Fruit fly (Drosophila melanogaster) whole organism, pupa: ENCODE data around the gene cm.

Source experiments
- CG10348 ChIP-seq: fragments of 200-800 bp; sonication (Bioruptor generic); IDR thresholded peaks from 2 replicates; pipeline ENCODE4 v1.3.6; 2022; ENCODE audit warnings: missing biosample characterization, missing genetic modification characterization
- CG12605 ChIP-seq: fragments of 200-800 bp; sonication (Bioruptor generic); IDR thresholded peaks from 2 replicates; pipeline ENCODE4 v1.3.6; 2022; ENCODE audit warnings: missing biosample characterization, missing genetic modification characterization
- CG13204 ChIP-seq: fragments of 200-800 bp; sonication (Bioruptor generic); optimal IDR thresholded peaks from 2 replicates; lab custom pipeline; 2018; ENCODE audit warnings: missing biosample characterization, mild to moderate bottlenecking, missing genetic modification characterization, moderate library complexity
- CG14655 ChIP-seq: fragments of 200-800 bp; sonication (Bioruptor generic); optimal IDR thresholded peaks from 3 replicates; lab custom pipeline; 2017; ENCODE audit warnings: mild to moderate bottlenecking, missing biosample characterization, missing genetic modification reagents, missing genetic modification characterization
- CG15710 ChIP-seq: fragments of 200-800 bp; sonication (Bioruptor generic); optimal IDR thresholded peaks from 2 replicates; lab custom pipeline; 2018; ENCODE audit warnings: missing biosample characterization, mild to moderate bottlenecking, missing genetic modification characterization, moderate library complexity
- CG17806 ChIP-seq: fragments of 200-800 bp; sonication (Bioruptor generic); optimal IDR thresholded peaks from 2 replicates; lab custom pipeline; 2018; ENCODE audit warnings: missing biosample characterization, mild to moderate bottlenecking, missing genetic modification characterization, moderate library complexity
- CG32121 ChIP-seq: fragments of 200-800 bp; sonication (Bioruptor generic); IDR thresholded peaks from 2 replicates; pipeline ENCODE4 v1.3.6; 2022; ENCODE audit warnings: missing biosample characterization, missing genetic modification characterization
- CG34367 ChIP-seq: fragments of 200-800 bp; sonication (Bioruptor generic); optimal IDR thresholded peaks from 2 replicates; lab custom pipeline; 2018; ENCODE audit warnings: missing biosample characterization, mild to moderate bottlenecking, missing genetic modification characterization
- CG4496 ChIP-seq: fragments of 200-800 bp; sonication (Bioruptor generic); IDR thresholded peaks from 3 replicates; pipeline ENCODE4 v1.3.6; 2022; ENCODE audit warnings: missing biosample characterization, missing genetic modification characterization
- CG8159 ChIP-seq: fragments of 200-800 bp; sonication (Bioruptor generic); optimal IDR thresholded peaks from 3 replicates; lab custom pipeline; 2018; ENCODE audit warnings: missing biosample characterization, mild to moderate bottlenecking, missing genetic modification characterization, moderate library complexity
- CG8301 ChIP-seq: fragments of 200-800 bp; sonication (Bioruptor generic); optimal IDR thresholded peaks from 2 replicates; lab custom pipeline; 2018; ENCODE audit warnings: missing biosample characterization, mild to moderate bottlenecking, missing genetic modification characterization
- CG9948 ChIP-seq: fragments of 200-800 bp; sonication (Bioruptor generic); optimal IDR thresholded peaks from 2 replicates; lab custom pipeline; 2018; ENCODE audit warnings: missing biosample characterization, mild to moderate bottlenecking, missing genetic modification characterization, moderate library complexity
- D1 ChIP-seq: fragments of 200-800 bp; sonication (Bioruptor generic); optimal IDR thresholded peaks from 2 replicates; lab custom pipeline; 2018; ENCODE audit warnings: missing biosample characterization, mild to moderate bottlenecking, missing genetic modification characterization, moderate library complexity
- EcR ChIP-seq: fragments of 200-800 bp; sonication (Bioruptor generic); optimal IDR thresholded peaks from 3 replicates; lab custom pipeline; 2019; ENCODE audit warnings: missing biosample characterization, missing genetic modification characterization, mild to moderate bottlenecking, moderate library complexity, missing genetic modification reagents
- Ets98B ChIP-seq: fragments of 200-800 bp; sonication (Bioruptor generic); IDR thresholded peaks from 2 replicates; pipeline ENCODE4 v1.3.6; 2022; ENCODE audit warnings: missing biosample characterization, missing genetic modification characterization
- Pif1A ChIP-seq: fragments of 200-800 bp; sonication (Bioruptor generic); optimal IDR thresholded peaks from 3 replicates; lab custom pipeline; 2016; ENCODE audit warnings: missing biosample characterization, missing genetic modification characterization
- Pif1B ChIP-seq: fragments of 200-800 bp; sonication (Bioruptor generic); optimal IDR thresholded peaks from 3 replicates; lab custom pipeline; 2016; ENCODE audit warnings: missing biosample characterization, missing genetic modification characterization
- Snoo ChIP-seq: fragments of 200-800 bp; sonication (Bioruptor generic); optimal IDR thresholded peaks from 3 replicates; lab custom pipeline; 2017; ENCODE audit warnings: missing biosample characterization, mild to moderate bottlenecking, missing genetic modification characterization, inconsistent platforms
- fd96Ca ChIP-seq: fragments of 200-800 bp; sonication (Bioruptor generic); IDR thresholded peaks from 3 replicates; pipeline ENCODE4 v1.3.6; 2022; ENCODE audit warnings: missing biosample characterization, missing genetic modification characterization
- gl ChIP-seq: fragments of 200-800 bp; sonication (Bioruptor generic); optimal IDR thresholded peaks from 2 replicates; lab custom pipeline; 2018; ENCODE audit warnings: missing biosample characterization, mild to moderate bottlenecking, missing genetic modification characterization
- rn ChIP-seq: fragments of 200-800 bp; sonication (Bioruptor generic); IDR thresholded peaks from 2 replicates; pipeline ENCODE4 v1.3.6; 2022; ENCODE audit warnings: missing biosample characterization, missing genetic modification characterization

The cm gene

DNA sequence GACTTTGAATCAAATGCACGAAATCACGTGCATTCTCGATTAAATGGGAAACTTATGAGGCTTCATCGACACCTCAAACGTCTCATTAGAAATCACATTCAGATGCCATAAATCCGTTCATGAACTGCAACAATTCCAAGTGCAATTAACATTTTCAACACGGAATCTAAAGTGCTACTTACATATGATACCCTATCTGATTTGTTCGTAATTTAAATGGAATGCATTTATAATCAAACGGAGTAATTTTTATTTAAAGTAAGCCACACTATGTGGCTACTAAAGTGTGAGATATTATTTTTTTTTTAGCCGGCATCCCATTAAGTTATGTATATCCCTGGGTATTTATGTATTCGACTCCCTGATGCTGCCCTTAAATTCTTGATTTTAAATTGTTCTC, 3.3 kb downstream of the cm start:
- TF ChIP-seq CG14655 (GFP tag; lab: Kevin White, UChicago) (peak; percentile 5), CG17806 (tag; lab: Kevin White, UChicago) (peak; percentile 20), CG4496 (GFP tag; lab: Robert Waterston, UW) (no peak), CG9948 (tag; lab: Kevin White, UChicago) (peak; percentile 7), CG12605 (GFP tag; lab: Robert Waterston, UW) (no peak), CG8159 (tag; lab: Kevin White, UChicago) (peak; percentile 27), CG15710 (tag; lab: Kevin White, UChicago) (peak; percentile 26), Pif1A (GFP tag; lab: Kevin White, UChicago) (peak; percentile 16)

DNA sequence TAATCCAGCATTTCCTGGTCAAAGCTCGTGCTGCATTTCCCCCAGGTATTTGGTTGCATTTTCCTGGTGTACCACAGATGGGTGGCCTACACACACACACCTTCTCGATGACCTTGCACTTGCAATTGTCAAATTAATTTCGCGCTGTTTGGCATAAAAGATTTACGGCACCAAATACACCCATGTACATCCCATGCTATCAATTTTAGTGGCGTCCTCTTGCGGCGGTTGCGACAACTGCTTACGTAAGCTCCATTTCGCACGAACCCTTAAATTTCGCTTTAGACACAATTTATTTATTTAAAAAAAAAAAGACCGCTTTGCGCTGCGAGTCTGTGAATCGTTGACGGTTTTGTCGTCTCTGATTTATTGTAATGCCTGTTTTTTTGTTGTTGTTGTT, 5.5 kb downstream of the cm start:
- TF ChIP-seq EcR (GFP tag; lab: Kevin White, UChicago) (no peak), Pif1A (GFP tag; lab: Kevin White, UChicago) (no peak), CG17806 (tag; lab: Kevin White, UChicago) (no peak), CG12605 (GFP tag; lab: Robert Waterston, UW) (no peak), CG8159 (tag; lab: Kevin White, UChicago) (no peak), CG4496 (GFP tag; lab: Robert Waterston, UW) (no peak), CG32121 (GFP tag; lab: Robert Waterston, UW) (no peak), CG10348 (GFP tag; lab: Robert Waterston, UW) (no peak)

DNA sequence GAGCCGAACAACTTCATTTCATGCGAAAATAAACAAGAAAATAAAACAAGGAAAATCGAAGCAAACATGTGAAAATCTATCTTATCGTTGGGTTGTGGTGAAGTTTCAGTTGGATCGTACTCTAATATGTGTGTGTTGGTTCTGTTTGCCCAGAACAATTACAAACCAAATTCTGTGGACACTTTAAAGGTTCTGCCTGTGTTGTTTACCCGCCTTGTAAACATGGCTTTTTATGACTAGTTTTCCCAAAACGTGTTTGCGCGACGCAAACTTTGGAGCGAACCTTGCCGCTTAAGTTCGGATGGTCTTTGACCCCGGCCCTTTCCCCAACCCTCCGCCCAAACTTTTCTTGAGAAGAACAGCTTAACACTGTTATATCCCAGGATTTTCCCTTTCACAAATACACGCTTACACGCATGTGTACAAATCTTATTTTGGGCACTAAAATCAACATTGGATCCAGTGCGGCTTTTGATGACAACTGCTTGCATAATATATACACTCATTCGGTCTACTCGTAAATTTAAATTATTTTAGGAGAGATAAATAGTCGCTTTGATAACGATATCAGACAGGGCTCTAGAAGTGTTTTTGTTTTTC, 6.7 kb downstream of the cm start:
- TF ChIP-seq CG15710 (tag; lab: Kevin White, UChicago) (no peak), D1 (tag; lab: Kevin White, UChicago) (no peak), EcR (GFP tag; lab: Kevin White, UChicago) (no peak), CG34367 (tag; lab: Kevin White, UChicago) (no peak), fd96Ca (GFP tag; lab: Robert Waterston, UW) (no peak), Snoo (no peak), CG8159 (tag; lab: Kevin White, UChicago) (no peak), CG4496 (GFP tag; lab: Robert Waterston, UW) (no peak), CG12605 (GFP tag; lab: Robert Waterston, UW) (no peak), Ets98B (GFP tag; lab: Robert Waterston, UW) (no peak), CG13204 (no peak), gl (tag; lab: Kevin White, UChicago) (no peak), Pif1B (GFP tag; lab: Kevin White, UChicago) (no peak), CG17806 (tag; lab: Kevin White, UChicago) (no peak), rn (GFP tag; lab: Robert Waterston, UW) (no peak), CG8301 (tag; lab: Kevin White, UChicago) (no peak), CG32121 (GFP tag; lab: Robert Waterston, UW) (no peak), CG9948 (tag; lab: Kevin White, UChicago) (no peak), CG14655 (GFP tag; lab: Kevin White, UChicago) (no peak), CG10348 (GFP tag; lab: Robert Waterston, UW) (no peak)

DNA sequence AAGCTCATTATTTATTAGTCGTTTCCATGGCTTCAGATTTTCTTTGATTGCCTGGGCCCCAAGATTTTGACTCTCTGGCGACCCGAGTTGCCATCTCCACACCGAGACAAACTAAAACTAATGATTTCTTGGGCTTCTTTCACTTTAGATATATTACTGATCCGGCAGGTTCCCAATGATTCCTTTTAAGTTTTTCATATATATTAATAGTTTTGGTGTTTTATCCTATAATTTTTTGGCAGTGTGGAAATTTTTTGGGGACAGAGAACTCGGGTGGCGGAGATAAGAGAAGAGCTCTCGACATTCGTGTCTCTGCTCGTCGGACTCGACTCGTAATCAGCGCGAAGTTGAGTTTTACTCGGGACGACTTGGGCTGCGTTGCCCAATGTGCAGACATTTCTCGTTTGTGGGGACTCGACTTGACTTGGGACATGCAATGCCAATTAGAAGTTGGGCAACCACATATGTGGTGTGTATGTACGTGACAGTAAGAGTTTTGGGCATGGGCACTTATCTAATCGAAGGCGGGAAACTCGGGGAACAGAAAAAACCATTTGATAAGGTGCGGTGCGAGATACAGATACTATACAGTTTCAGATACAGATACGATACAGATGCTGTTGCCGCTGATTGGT, 9.7 kb downstream of the cm start:
- TF ChIP-seq CG4496 (GFP tag; lab: Robert Waterston, UW) (peak; percentile 64; the same call in 1 of the 3 replicates), CG8159 (tag; lab: Kevin White, UChicago) (peak; percentile 4), Snoo (no peak), CG17806 (tag; lab: Kevin White, UChicago) (no peak), CG12605 (GFP tag; lab: Robert Waterston, UW) (no peak), CG14655 (GFP tag; lab: Kevin White, UChicago) (peak; percentile 37), D1 (tag; lab: Kevin White, UChicago) (no peak), CG15710 (tag; lab: Kevin White, UChicago) (peak; percentile 27), EcR (GFP tag; lab: Kevin White, UChicago) (no peak), CG10348 (GFP tag; lab: Robert Waterston, UW) (no peak), gl (tag; lab: Kevin White, UChicago) (no peak), CG9948 (tag; lab: Kevin White, UChicago) (no peak), CG34367 (tag; lab: Kevin White, UChicago) (no peak), Ets98B (GFP tag; lab: Robert Waterston, UW) (peak; percentile 37), rn (GFP tag; lab: Robert Waterston, UW) (no peak), fd96Ca (GFP tag; lab: Robert Waterston, UW) (peak; percentile 65), CG32121 (GFP tag; lab: Robert Waterston, UW) (peak; percentile 61; the same call in 1 of the 2 replicates), Pif1B (GFP tag; lab: Kevin White, UChicago) (peak; percentile 55), CG13204 (no peak), CG8301 (tag; lab: Kevin White, UChicago) (no peak), Pif1A (GFP tag; lab: Kevin White, UChicago) (no peak)

DNA sequence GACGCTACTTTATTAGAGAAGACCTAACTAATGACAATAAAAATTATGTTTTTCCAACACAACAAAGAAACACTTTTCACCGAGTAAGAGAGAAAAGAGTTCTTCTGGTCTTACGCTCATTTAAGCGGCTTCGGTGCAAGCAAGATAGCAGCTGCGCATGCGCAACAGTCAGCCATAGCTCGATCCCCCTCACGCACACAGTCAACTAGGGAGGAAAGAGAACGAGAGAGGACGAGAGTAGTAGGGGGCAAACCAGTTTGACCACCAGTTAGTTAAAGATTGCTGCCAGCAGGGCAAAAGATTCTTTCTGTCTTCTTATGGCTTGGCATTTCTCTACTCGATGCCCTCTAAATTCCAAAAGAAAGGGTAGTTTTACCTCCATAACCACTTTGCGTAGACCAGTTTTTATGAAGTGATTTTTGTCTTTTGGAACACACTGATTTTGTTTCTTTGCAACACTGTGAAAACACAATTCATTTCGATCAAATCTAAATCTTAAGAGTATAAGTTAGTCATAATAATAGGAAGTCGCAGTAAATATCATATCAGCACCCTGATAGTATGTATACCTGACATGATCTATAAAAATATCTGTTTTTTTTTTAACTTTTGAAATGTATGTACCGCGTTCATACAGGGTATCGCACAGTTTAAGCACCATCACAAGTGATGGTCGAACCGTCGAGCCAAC, 10.4 kb downstream of the cm start:
- peak; percentile 28 for TF ChIP-seq CG34367 (tag; lab: Kevin White, UChicago)
- no peak for TF ChIP-seq CG32121 (GFP tag; lab: Robert Waterston, UW)
- TF ChIP-seq fd96Ca (GFP tag; lab: Robert Waterston, UW), result no peak
- no peak for TF ChIP-seq Ets98B (GFP tag; lab: Robert Waterston, UW)
- TF ChIP-seq CG8159 (tag; lab: Kevin White, UChicago), result peak; percentile 47
- peak; percentile 33 for TF ChIP-seq EcR (GFP tag; lab: Kevin White, UChicago)
- TF ChIP-seq D1 (tag; lab: Kevin White, UChicago), result no peak
- no peak for TF ChIP-seq CG17806 (tag; lab: Kevin White, UChicago)
- TF ChIP-seq CG12605 (GFP tag; lab: Robert Waterston, UW), result no peak
- TF ChIP-seq rn (GFP tag; lab: Robert Waterston, UW), result no peak
- TF ChIP-seq CG4496 (GFP tag; lab: Robert Waterston, UW), result no peak
- no peak for TF ChIP-seq CG10348 (GFP tag; lab: Robert Waterston, UW)
- peak; percentile 40 for TF ChIP-seq CG15710 (tag; lab: Kevin White, UChicago)
- peak; percentile 46 for TF ChIP-seq CG8301 (tag; lab: Kevin White, UChicago)
- no peak for TF ChIP-seq CG13204
- no peak for TF ChIP-seq Pif1B (GFP tag; lab: Kevin White, UChicago)
- TF ChIP-seq Snoo, result no peak
- TF ChIP-seq CG9948 (tag; lab: Kevin White, UChicago), result peak; percentile 20
- no peak for TF ChIP-seq gl (tag; lab: Kevin White, UChicago)
- peak; percentile 41 for TF ChIP-seq Pif1A (GFP tag; lab: Kevin White, UChicago)
- TF ChIP-seq CG14655 (GFP tag; lab: Kevin White, UChicago), result peak; percentile 67
